Worm (Caenorhabditis elegans) whole organism, young adult: ENCODE measurements around the gene faah-2.

Source experiments
- him-1 ChIP-seq: sonication (generic microtip); optimal IDR thresholded peaks from 2 replicates; lab custom pipeline; 2016; ENCODE audit warnings: missing genotype, missing genetic modification reagents, missing genetic modification characterization, missing compliant biosample characterization
- zim-3 ChIP-seq: sonication (generic microtip); optimal IDR thresholded peaks from 2 replicates; lab custom pipeline; 2017; ENCODE audit warnings: mild to moderate bottlenecking, missing genetic modification characterization, moderate library complexity, missing compliant biosample characterization

- no peak for TF ChIP-seq him-1 (tag; lab: Kevin White, UChicago)
- no peak for TF ChIP-seq zim-3 (tag; lab: Kevin White, UChicago)
Observed at ce11 chrIV:8174792-8175191, 22.5 kb downstream of the faah-2 start.
